Worm (Caenorhabditis elegans) whole organism, L4/young adult: ENCODE results near the gene C53A5.11.

ENCODE experiments used
- W03F9.2 ChIP-seq: fragments of 150-350 bp; optimal IDR thresholded peaks from 2 replicates; lab custom pipeline; 2014; ENCODE audit warnings: missing biosample characterization, missing genetic modification characterization
- dao-5 ChIP-seq: sonication (generic microtip); optimal IDR thresholded peaks from 2 replicates; lab custom pipeline; 2016; ENCODE audit warnings: missing genotype, missing genetic modification characterization, moderate library complexity, missing compliant biosample characterization
- him-1 ChIP-seq: sonication (generic microtip); optimal IDR thresholded peaks from 2 replicates; lab custom pipeline; 2016; ENCODE audit warnings: missing genotype, missing genetic modification reagents, missing genetic modification characterization, missing compliant biosample characterization

Gene C53A5.11

ce11 chrV:14542138-14542537, 20.6 kb upstream of the C53A5.11 start:
- no peak for TF ChIP-seq W03F9.2 (tag; lab: Kevin White, UChicago)
- no peak for TF ChIP-seq him-1 (tag; lab: Kevin White, UChicago)
- no peak for TF ChIP-seq dao-5

- no peak for TF ChIP-seq dao-5
- TF ChIP-seq him-1 (tag; lab: Kevin White, UChicago) = no peak
- TF ChIP-seq W03F9.2 (tag; lab: Kevin White, UChicago) = no peak
Measured at ce11 chrV:14545816-14546283, 16.8 kb upstream of the C53A5.11 start, which contains the start of gene rike-1. Gene rike-1, minus strand, starts transcription at chrV:14545866.

- no peak for TF ChIP-seq him-1 (tag; lab: Kevin White, UChicago)
- TF ChIP-seq dao-5 = no peak
- no peak for TF ChIP-seq W03F9.2 (tag; lab: Kevin White, UChicago)
Measured at ce11 chrV:14546569-14546968, 16.1 kb upstream of the C53A5.11 start, which contains the start of gene C53A5.13. Gene C53A5.13, plus strand, starts transcription at chrV:14546869.

ce11 chrV:14548510-14548909, 14.2 kb upstream of the C53A5.11 start:
- TF ChIP-seq W03F9.2 (tag; lab: Kevin White, UChicago) (no peak), him-1 (tag; lab: Kevin White, UChicago) (no peak), dao-5 (no peak)

- no peak for TF ChIP-seq him-1 (tag; lab: Kevin White, UChicago)
- TF ChIP-seq W03F9.2 (tag; lab: Kevin White, UChicago) = no peak
- no peak for TF ChIP-seq dao-5
Measured at ce11 chrV:14556187-14556586, 6.5 kb upstream of the C53A5.11 start, which contains the start of gene srg-47. Gene srg-47, minus strand, starts transcription at chrV:14556287.

ce11 chrV:14558757-14559156, 3.9 kb upstream of the C53A5.11 start, which contains the start of gene C53A5.9:
Gene C53A5.9, minus strand, starts transcription at chrV:14558857.
- TF ChIP-seq dao-5 = no peak
- TF ChIP-seq W03F9.2 (tag; lab: Kevin White, UChicago) = no peak

ce11 chrV:14559312-14559711, 3.4 kb upstream of the C53A5.11 start, which contains the start of gene srt-32:
Gene srt-32, plus strand, starts transcription at chrV:14559612.
- TF ChIP-seq W03F9.2 (tag; lab: Kevin White, UChicago) = no peak
- TF ChIP-seq him-1 (tag; lab: Kevin White, UChicago) = no peak
- TF ChIP-seq dao-5 = no peak

ce11 chrV:14576745-14577373, 14.2 kb downstream of the C53A5.11 start:
- TF ChIP-seq W03F9.2 (tag; lab: Kevin White, UChicago) = no peak
- TF ChIP-seq dao-5 = no peak
- TF ChIP-seq him-1 (tag; lab: Kevin White, UChicago) = no peak

ce11 chrV:14579619-14580018, 16.9 kb downstream of the C53A5.11 start, which contains the start of gene gar-3:
Gene gar-3, minus strand, starts transcription at chrV:14579719.
- TF ChIP-seq him-1 (tag; lab: Kevin White, UChicago) = no peak
- no peak for TF ChIP-seq W03F9.2 (tag; lab: Kevin White, UChicago)
- no peak for TF ChIP-seq dao-5

- TF ChIP-seq W03F9.2 (tag; lab: Kevin White, UChicago) (no peak), dao-5 (no peak), him-1 (tag; lab: Kevin White, UChicago) (no peak)
Measured at ce11 chrV:14585351-14585750, 22.7 kb downstream of the C53A5.11 start, which contains the start of gene Y40H4A.2. Gene Y40H4A.2, minus strand, starts transcription at chrV:14585451.

ce11 chrV:14594103-14594502, 31.4 kb downstream of the C53A5.11 start:
- TF ChIP-seq him-1 (tag; lab: Kevin White, UChicago) (no peak), dao-5 (no peak), W03F9.2 (tag; lab: Kevin White, UChicago) (no peak)

ce11 chrV:14594943-14595342, 32.3 kb downstream of the C53A5.11 start:
- TF ChIP-seq him-1 (tag; lab: Kevin White, UChicago) = no peak
- no peak for TF ChIP-seq dao-5
- no peak for TF ChIP-seq W03F9.2 (tag; lab: Kevin White, UChicago)

ce11 chrV:14595984-14596383, 33.3 kb downstream of the C53A5.11 start:
- no peak for TF ChIP-seq him-1 (tag; lab: Kevin White, UChicago)
- TF ChIP-seq W03F9.2 (tag; lab: Kevin White, UChicago) = no peak
- no peak for TF ChIP-seq dao-5

ce11 chrV:14597005-14597680, 34.5 kb downstream of the C53A5.11 start, which contains the start of gene pes-9:
Gene pes-9, minus strand, starts transcription at chrV:14597034.
- no peak for TF ChIP-seq dao-5
- TF ChIP-seq W03F9.2 (tag; lab: Kevin White, UChicago) = no peak
- no peak for TF ChIP-seq him-1 (tag; lab: Kevin White, UChicago)
